Worm (Caenorhabditis elegans): Measurements from ENCODE around the gene fbxb-116.

DNA sequence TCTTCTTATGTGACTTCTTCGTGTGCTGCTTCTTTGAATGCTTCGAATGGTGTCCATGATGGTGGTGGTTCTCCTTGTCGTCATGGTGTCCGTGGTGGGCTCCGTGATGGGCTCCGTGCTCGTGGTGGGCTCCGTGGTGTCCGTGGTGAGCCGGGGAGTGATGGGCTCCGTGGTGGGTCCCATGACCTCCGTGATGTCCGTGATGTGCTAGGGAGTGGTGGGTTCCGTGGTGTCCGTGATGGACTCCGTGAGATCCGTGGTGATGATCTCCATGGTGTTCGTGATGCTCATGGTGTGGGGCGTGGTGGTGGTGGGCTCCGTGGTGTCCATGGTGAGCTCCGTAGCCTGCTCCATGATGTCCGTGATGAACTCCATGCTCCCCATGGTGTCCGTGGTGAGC lies 32.4 kb upstream of the fbxb-116 start:
- TF ChIP-seq dpl-1 (GFP tag; optimal IDR thresholded peaks at IDR 0.05) (no peak), nhr-11 (tag; optimal IDR thresholded peaks at IDR 0.05) (no peak), nhr-237 (tag; optimal IDR thresholded peaks at IDR 0.05) (no peak), pax-3 (tag; optimal IDR thresholded peaks at IDR 0.05) (no peak), skn-1 (tag; optimal IDR thresholded peaks at IDR 0.05) (no peak), zag-1 (tag; optimal IDR thresholded peaks at IDR 0.05) (no peak), snpc-4 (tag; optimal IDR thresholded peaks at IDR 0.05) (no peak), lin-13 (GFP tag; optimal IDR thresholded peaks at IDR 0.05) (no peak), C16A3.4 (tag; optimal IDR thresholded peaks at IDR 0.05) (no peak), elt-2 (tag; optimal IDR thresholded peaks at IDR 0.05) (no peak), blmp-1 (tag; optimal IDR thresholded peaks at IDR 0.05) (no peak), lin-15B (tag; optimal IDR thresholded peaks at IDR 0.05) (no peak), ceh-82 (tag; optimal IDR thresholded peaks at IDR 0.05) (no peak)
